Worm (Caenorhabditis elegans) whole organism, L2 larva: ENCODE data around the gene sut-1.

Experiments used
- ama-1 ChIP-seq: fragments of 150-350 bp; optimal IDR thresholded peaks from 2 replicates; lab custom pipeline; 2018; ENCODE audit warnings: inconsistent platforms
- ceh-16 ChIP-seq: fragments of 150-350 bp; optimal IDR thresholded peaks from 2 replicates; lab custom pipeline; 2014; ENCODE audit warnings: missing biosample characterization, missing genetic modification characterization
- ceh-82 ChIP-seq: fragments of 150-350 bp; optimal IDR thresholded peaks from 2 replicates; lab custom pipeline; 2014; ENCODE audit warnings: missing biosample characterization, missing genetic modification characterization
- elt-3 ChIP-seq: sonication (generic microtip); optimal IDR thresholded peaks from 2 replicates; lab custom pipeline; 2017; ENCODE audit warnings: missing biosample characterization, missing genetic modification characterization
- lin-39 ChIP-seq: fragments of 150-350 bp; optimal IDR thresholded peaks from 2 replicates; lab custom pipeline; 2014; ENCODE audit warnings: missing biosample characterization, missing genetic modification reagents, missing genetic modification characterization
- lsy-2 ChIP-seq, 2 experiments: fragments of 150-350 bp in 1 of 2; sonication (generic microtip) in 1 of 2; optimal IDR thresholded peaks; 2 replicates each; lab custom pipeline; 2014 to 2017; ENCODE audit warnings: missing biosample characterization in 2 of 2, missing genetic modification characterization in 2 of 2
- mdl-1 ChIP-seq, 2 experiments: fragments of 150-350 bp in 1 of 2; sonication (generic microtip) in 1 of 2; optimal IDR thresholded peaks; 2 replicates each; lab custom pipeline; 2017; ENCODE audit warnings: missing biosample characterization in 2 of 2, missing genetic modification characterization in 2 of 2
- nhr-11 ChIP-seq: fragments of 150-350 bp; optimal IDR thresholded peaks from 2 replicates; lab custom pipeline; 2014; ENCODE audit warnings: missing biosample characterization, missing genetic modification characterization
- sem-4 ChIP-seq: fragments of 150-350 bp; optimal IDR thresholded peaks from 2 replicates; lab custom pipeline; 2014; ENCODE audit warnings: missing biosample characterization, missing genetic modification reagents, missing genetic modification characterization
- zag-1 ChIP-seq: fragments of 150-350 bp; optimal IDR thresholded peaks from 2 replicates; lab custom pipeline; 2014; ENCODE audit warnings: missing biosample characterization, missing genetic modification characterization
- ztf-11 ChIP-seq: sonication (generic microtip); optimal IDR thresholded peaks from 2 replicates; lab custom pipeline; 2017; ENCODE audit warnings: missing biosample characterization, missing genetic modification characterization

DNA sequence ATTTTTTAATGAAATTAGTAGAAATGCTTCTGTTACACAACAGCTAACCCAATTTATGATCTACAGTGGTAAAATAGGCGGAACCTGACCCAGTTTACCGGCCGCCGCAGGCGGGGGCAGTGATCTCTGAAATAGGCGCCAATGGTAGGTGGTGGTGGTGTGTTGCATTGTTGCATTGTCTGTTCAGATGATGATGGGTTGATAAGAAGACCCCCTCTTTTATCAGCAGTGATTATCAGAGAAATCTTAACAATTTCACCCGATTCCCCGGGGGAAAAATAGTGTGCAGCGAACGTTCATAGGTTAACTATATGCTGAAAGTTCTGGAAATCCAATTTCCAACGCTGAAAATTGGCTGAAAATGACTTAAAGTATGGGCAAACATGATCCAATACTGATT is 15.6 kb upstream of the sut-1 start:
- no peak for TF ChIP-seq ama-1 (lab: Kevin White, UChicago)
- TF ChIP-seq lsy-2 (tag; optimal IDR thresholded peaks at IDR 0.05; lab: Kevin White, UChicago) = no peak
- TF ChIP-seq ceh-16 (tag; lab: Kevin White, UChicago) = no peak
- TF ChIP-seq ztf-11 (tag; lab: Kevin White, UChicago) = no peak
- no peak for TF ChIP-seq nhr-11 (tag; lab: Kevin White, UChicago)
- TF ChIP-seq zag-1 = no peak
- TF ChIP-seq ceh-82 = no peak
- TF ChIP-seq lin-39 (tag; lab: Kevin White, UChicago) = no peak
- TF ChIP-seq sem-4 = no peak
- TF ChIP-seq elt-3 (tag; lab: Kevin White, UChicago) = no peak
- TF ChIP-seq mdl-1 (tag; optimal IDR thresholded peaks at IDR 0.05; lab: Kevin White, UChicago) = no peak
